Worm (Caenorhabditis elegans) whole organism, late embryonic: Measurements from ENCODE around the gene Y47D7A.13.

ENCODE experiments used
- F13H6.1 ChIP-seq: sonication (generic microtip); optimal IDR thresholded peaks from 2 replicates; lab custom pipeline; 2016; ENCODE audit warnings: missing genetic modification characterization, missing compliant biosample characterization
- ceh-19 ChIP-seq: fragments of 200-800 bp; sonication (Bioruptor generic); optimal IDR thresholded peaks from 2 replicates; lab custom pipeline; 2018; ENCODE audit warnings: mild to moderate bottlenecking, missing genetic modification characterization, missing compliant biosample characterization
- ceh-9 ChIP-seq: sonication (generic microtip); optimal IDR thresholded peaks from 2 replicates; lab custom pipeline; 2016; ENCODE audit warnings: mild to moderate bottlenecking, missing genetic modification characterization, inconsistent platforms, missing compliant biosample characterization
- dve-1 ChIP-seq: sonication (generic microtip); optimal IDR thresholded peaks from 2 replicates; lab custom pipeline; 2017; ENCODE audit warnings: antibody characterized with exemption, mild to moderate bottlenecking, missing genetic modification characterization, missing compliant biosample characterization
- eyg-1 ChIP-seq: sonication (generic microtip); optimal IDR thresholded peaks from 2 replicates; lab custom pipeline; 2016; ENCODE audit warnings: missing genotype, missing genetic modification characterization, missing compliant biosample characterization

ce11 chrV:4419767-4420322 is 15.9 kb downstream of the Y47D7A.13 start, which contains the start of the genes Y47D7A.7 and Y47D7A.2:
- no peak for TF ChIP-seq ceh-9 (tag; lab: Kevin White, UChicago)
- no peak for TF ChIP-seq F13H6.1 (tag; lab: Kevin White, UChicago)
- TF ChIP-seq ceh-19 (GFP tag; lab: Kevin White, UChicago), result no peak
- TF ChIP-seq eyg-1 (tag; lab: Kevin White, UChicago), result no peak
- TF ChIP-seq dve-1, result no peak
